1 fruit fly cellular context compared by ENCODE assay signal in genomic region chr3R:30334359-30334954, dm6.
TF ChIP-seq lines count a peak whose summit lies in the region.

No protein-coding gene starts in this region.

TF ChIP-seq in whole organism, embryonic, 481 proteins besides CTCF, POLR2A, EP300 and RAD21 (continued from another document):
- peak; percentile 26 for TF ChIP-seq CG10979 (tag; optimal IDR thresholded peaks at IDR 0.05; lab: Kevin White, UChicago)
- TF ChIP-seq wor (GFP tag; IDR thresholded peaks at IDR 0.05; lab: Robert Waterston, UW) = no peak
- TF ChIP-seq HLH4C (GFP tag; IDR thresholded peaks at IDR 0.05; lab: Robert Waterston, UW; ENCODE audit: partially characterized antibody) = no peak
- no peak for TF ChIP-seq dm (GFP tag; optimal IDR thresholded peaks at IDR 0.05; lab: Kevin White, UChicago)
- TF ChIP-seq CG10366 (GFP tag; IDR thresholded peaks at IDR 0.05; lab: Robert Waterston, UW) = no peak
- TF ChIP-seq CG3995 (GFP tag; optimal IDR thresholded peaks at IDR 0.05; lab: Kevin White, UChicago) = no peak
- no peak for TF ChIP-seq BtbVII (GFP tag; optimal IDR thresholded peaks at IDR 0.05; lab: Kevin White, UChicago)
- 0 out of 3 replicates have a peak, but pooled peaks have one; percentile 29 for TF ChIP-seq row (GFP tag; IDR thresholded peaks at IDR 0.05; lab: Robert Waterston, UW)
- peak; percentile 2 for TF ChIP-seq phol (tag; optimal IDR thresholded peaks at IDR 0.05; lab: Kevin White, UChicago)
- peak; percentile 31 for TF ChIP-seq CG30431 (GFP tag; optimal IDR thresholded peaks at IDR 0.05; lab: Kevin White, UChicago)
- TF ChIP-seq D19B (GFP tag; optimal IDR thresholded peaks at IDR 0.05; lab: Kevin White, UChicago) = no peak
- no peak for TF ChIP-seq tgo (GFP tag; IDR thresholded peaks at IDR 0.05; lab: Robert Waterston, UW)
- no peak for TF ChIP-seq CG6254 (GFP tag; optimal IDR thresholded peaks at IDR 0.05; lab: Kevin White, UChicago)
- no peak for TF ChIP-seq klu (GFP tag; IDR thresholded peaks at IDR 0.05; lab: Robert Waterston, UW)
- TF ChIP-seq lbe (GFP tag; optimal IDR thresholded peaks at IDR 0.05; lab: Kevin White, UChicago) = peak; percentile 50
- no peak for TF ChIP-seq onecut (GFP tag; IDR thresholded peaks at IDR 0.05; lab: Robert Waterston, UW)
- no peak for TF ChIP-seq chif (GFP tag; optimal IDR thresholded peaks at IDR 0.05; lab: Kevin White, UChicago)
- TF ChIP-seq CG31224 (GFP tag; IDR thresholded peaks at IDR 0.05; lab: Robert Waterston, UW) = no peak
- no peak for TF ChIP-seq CG9797 (GFP tag; optimal IDR thresholded peaks at IDR 0.05; lab: Kevin White, UChicago)
- TF ChIP-seq CG15073 (GFP tag; optimal IDR thresholded peaks at IDR 0.05; lab: Kevin White, UChicago) = no peak
- no peak for TF ChIP-seq hb (GFP tag; IDR thresholded peaks at IDR 0.05; lab: Robert Waterston, UW; ENCODE audit: partially characterized antibody)
- TF ChIP-seq Ravus (GFP tag; IDR thresholded peaks at IDR 0.05; lab: Robert Waterston, UW) = no peak
- TF ChIP-seq Dref (GFP tag; IDR thresholded peaks at IDR 0.05; lab: Robert Waterston, UW) = no peak
- TF ChIP-seq CG30020 (tag; optimal IDR thresholded peaks at IDR 0.05; lab: Kevin White, UChicago) = no peak
- peak; percentile 41 for TF ChIP-seq CG2712 (tag; optimal IDR thresholded peaks at IDR 0.05; lab: Kevin White, UChicago)
- TF ChIP-seq CG14050 (GFP tag; IDR thresholded peaks at IDR 0.05; lab: Robert Waterston, UW) = no peak
- TF ChIP-seq pros (GFP tag; optimal IDR thresholded peaks at IDR 0.05; lab: Kevin White, UChicago) = peak; percentile 62
- no peak for TF ChIP-seq Lpt (GFP tag; optimal IDR thresholded peaks at IDR 0.05; lab: Kevin White, UChicago)
- TF ChIP-seq CG17361 (GFP tag; IDR thresholded peaks at IDR 0.05; lab: Robert Waterston, UW) = peak; percentile 35; the same call in 1 of the 3 replicates
- TF ChIP-seq Xrp1 (GFP tag; IDR thresholded peaks at IDR 0.05; lab: Robert Waterston, UW) = peak; percentile 56
- no peak for TF ChIP-seq Jarid2 (GFP tag; optimal IDR thresholded peaks at IDR 0.05; lab: Kevin White, UChicago)
- TF ChIP-seq CG3407 (GFP tag; optimal IDR thresholded peaks at IDR 0.05; lab: Kevin White, UChicago) = no peak
- peak; percentile 16; the same call in 1 of the 2 replicates for TF ChIP-seq vvl (GFP tag; IDR thresholded peaks at IDR 0.05; lab: Robert Waterston, UW)
- TF ChIP-seq nom (GFP tag; optimal IDR thresholded peaks at IDR 0.05; lab: Kevin White, UChicago) = peak; percentile 15
- TF ChIP-seq Hr51 (GFP tag; optimal IDR thresholded peaks at IDR 0.05; lab: Kevin White, UChicago) = no peak
- TF ChIP-seq HLHmδ (GFP tag; optimal IDR thresholded peaks at IDR 0.05; lab: Kevin White, UChicago) = no peak
- TF ChIP-seq CG10654 (GFP tag; optimal IDR thresholded peaks at IDR 0.05; lab: Kevin White, UChicago) = no peak
- TF ChIP-seq CG14965 (GFP tag; optimal IDR thresholded peaks at IDR 0.05; lab: Kevin White, UChicago; ENCODE audit: borderline replicate concordance) = no peak
- TF ChIP-seq CG6689 (GFP tag; IDR thresholded peaks at IDR 0.05; lab: Robert Waterston, UW) = no peak
- TF ChIP-seq ap (GFP tag; IDR thresholded peaks at IDR 0.05; lab: Robert Waterston, UW) = no peak
- TF ChIP-seq tin (GFP tag; optimal IDR thresholded peaks at IDR 0.05; lab: Kevin White, UChicago) = no peak
- TF ChIP-seq CG15514 (GFP tag; optimal IDR thresholded peaks at IDR 0.05; lab: Kevin White, UChicago) = no peak
- no peak for TF ChIP-seq odd (GFP tag; optimal IDR thresholded peaks at IDR 0.05; lab: Kevin White, UChicago)
- TF ChIP-seq CG18262 (tag; optimal IDR thresholded peaks at IDR 0.05; lab: Kevin White, UChicago) = peak; percentile 46
- TF ChIP-seq Sry-δ (GFP tag; optimal IDR thresholded peaks at IDR 0.05; lab: Kevin White, UChicago) = no peak
- TF ChIP-seq exex (tag; optimal IDR thresholded peaks at IDR 0.05; lab: Kevin White, UChicago) = no peak
- peak; percentile 20 for TF ChIP-seq CG14710 (tag; optimal IDR thresholded peaks at IDR 0.05; lab: Kevin White, UChicago)
- no peak for TF ChIP-seq Spps (tag; optimal IDR thresholded peaks at IDR 0.05; lab: Kevin White, UChicago)
- TF ChIP-seq unc-4 (GFP tag; IDR thresholded peaks at IDR 0.05; lab: Robert Waterston, UW; ENCODE audit: partially characterized antibody) = no peak
- no peak for TF ChIP-seq grau (tag; optimal IDR thresholded peaks at IDR 0.05; lab: Kevin White, UChicago)
- no peak for TF ChIP-seq sima (GFP tag; optimal IDR thresholded peaks at IDR 0.05; lab: Kevin White, UChicago)
- no peak for TF ChIP-seq rib (GFP tag; IDR thresholded peaks at IDR 0.05; lab: Robert Waterston, UW)
- peak; percentile 67 for TF ChIP-seq CG17385 (GFP tag; optimal IDR thresholded peaks at IDR 0.05; lab: Kevin White, UChicago)
- no peak for TF ChIP-seq CG13624 (GFP tag; optimal IDR thresholded peaks at IDR 0.05; lab: Kevin White, UChicago)
- TF ChIP-seq Dfd (GFP tag; optimal IDR thresholded peaks at IDR 0.05; lab: Kevin White, UChicago) = no peak
- TF ChIP-seq Kr (GFP tag; optimal IDR thresholded peaks at IDR 0.05; lab: Kevin White, UChicago) = no peak
- TF ChIP-seq CG33213 (GFP tag; optimal IDR thresholded peaks at IDR 0.05; lab: Kevin White, UChicago) = no peak
